Comparison of ENCODE assay signal across 5 fruit fly cellular contexts in the genomic region with DNA sequence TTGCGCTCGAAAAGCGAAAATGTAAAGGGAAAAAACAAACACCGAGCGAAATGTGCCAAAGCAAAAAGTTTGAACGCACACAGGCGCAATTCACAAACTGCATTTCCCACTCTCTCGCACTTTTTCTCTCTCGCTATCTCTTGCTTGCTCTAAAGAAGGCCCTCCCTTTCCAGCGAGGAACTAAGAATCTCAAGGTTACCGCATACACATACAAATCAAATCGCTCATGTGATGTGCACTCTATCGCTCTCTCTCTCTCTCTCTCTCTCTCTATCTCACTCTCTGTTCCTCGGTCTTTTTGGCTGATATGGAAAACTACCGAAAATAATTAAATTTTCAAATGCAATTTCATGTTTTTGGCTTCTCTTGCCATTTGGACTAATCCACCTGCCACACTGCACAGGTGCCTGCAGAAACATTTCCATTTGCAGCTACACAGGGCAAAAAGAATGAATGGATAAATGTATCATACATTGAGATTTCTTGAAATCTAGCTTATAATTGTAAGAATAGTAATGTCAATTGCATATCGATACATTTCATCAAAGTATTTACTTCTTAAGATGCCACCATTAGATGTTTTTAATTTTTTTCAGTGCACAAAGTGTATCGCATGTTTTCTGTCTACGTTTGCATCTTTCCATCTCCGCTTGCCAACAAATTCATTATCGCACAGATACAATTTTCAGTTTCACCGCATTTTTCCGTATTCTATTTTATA.
TF ChIP-seq lines count a peak whose summit lies in the region.

No protein-coding gene starts in this region.

TF ChIP-seq in whole organism, adult, 20 proteins besides CTCF, POLR2A, EP300 and RAD21 (continued from another document):
- TF ChIP-seq Hr96 (GFP tag; optimal IDR thresholded peaks at IDR 0.05; lab: Kevin White, UChicago) (peak; percentile 93), kay (GFP tag; lab: Kevin White, UChicago; ENCODE audit: borderline replicate concordance) (no peak), pad (GFP tag; optimal IDR thresholded peaks at IDR 0.05; lab: Kevin White, UChicago) (peak; percentile 83), Crg-1 (GFP tag; optimal IDR thresholded peaks at IDR 0.05; lab: Kevin White, UChicago) (peak; percentile 93), cic (GFP tag; optimal IDR thresholded peaks at IDR 0.05; lab: Kevin White, UChicago) (peak; percentile 76)

TF ChIP-seq in whole organism, embryonic, 481 proteins besides CTCF, POLR2A, EP300 and RAD21 (continued from another document and continues in another):
- TF ChIP-seq dysf (GFP tag; IDR thresholded peaks at IDR 0.05; lab: Robert Waterston, UW): peak; percentile 35; the same call in 1 of the 3 replicates
- TF ChIP-seq Nf-YC (tag; optimal IDR thresholded peaks at IDR 0.05; lab: Kevin White, UChicago): peak; percentile 31
- peak; percentile 61; the same call in 2 of the 3 replicates for TF ChIP-seq CG34422 (GFP tag; IDR thresholded peaks at IDR 0.05; lab: Robert Waterston, UW)
- peak; percentile 23 for TF ChIP-seq CG12391 (tag; optimal IDR thresholded peaks at IDR 0.05; lab: Kevin White, UChicago)
- peak; percentile 6 for TF ChIP-seq CG9609 (GFP tag; optimal IDR thresholded peaks at IDR 0.05; lab: Kevin White, UChicago)
- TF ChIP-seq CG18619 (GFP tag; optimal IDR thresholded peaks at IDR 0.05; lab: Kevin White, UChicago): no peak
- TF ChIP-seq CG14441 (GFP tag; IDR thresholded peaks at IDR 0.05; lab: Robert Waterston, UW): 0 out of 2 replicates have a peak, but pooled peaks have one; percentile 8
- TF ChIP-seq wor (GFP tag; IDR thresholded peaks at IDR 0.05; lab: Robert Waterston, UW): no peak
- 0 out of 3 replicates have a peak, but pooled peaks have one; percentile 29 for TF ChIP-seq Mrtf (GFP tag; IDR thresholded peaks at IDR 0.05; lab: Robert Waterston, UW)
- TF ChIP-seq fd96Cb (tag; optimal IDR thresholded peaks at IDR 0.05; lab: Kevin White, UChicago): peak; percentile 50
- TF ChIP-seq Xbp1 (GFP tag; optimal IDR thresholded peaks at IDR 0.05; lab: Kevin White, UChicago): peak; percentile 28
- TF ChIP-seq hkb (optimal IDR thresholded peaks at IDR 0.05; lab: Kevin White, UChicago): no peak
- peak; percentile 65 for TF ChIP-seq hkb (GFP tag; IDR thresholded peaks at IDR 0.05; lab: Robert Waterston, UW)
- peak; percentile 1 for TF ChIP-seq NfI (GFP tag; optimal IDR thresholded peaks at IDR 0.05; lab: Kevin White, UChicago)
- peak; percentile 63 for TF ChIP-seq cg (GFP tag; optimal IDR thresholded peaks at IDR 0.05; lab: Kevin White, UChicago)
- TF ChIP-seq CG1603 (tag; optimal IDR thresholded peaks at IDR 0.05; lab: Kevin White, UChicago): peak; percentile 59
- TF ChIP-seq en (GFP tag; optimal IDR thresholded peaks at IDR 0.05; lab: Kevin White, UChicago): peak; percentile 2
- TF ChIP-seq ftz-f1 (GFP tag; optimal IDR thresholded peaks at IDR 0.05; lab: Kevin White, UChicago): peak; percentile 52
- TF ChIP-seq Camta (GFP tag; optimal IDR thresholded peaks at IDR 0.05; lab: Kevin White, UChicago): peak; percentile 33
- TF ChIP-seq CHES-1-like (GFP tag; optimal IDR thresholded peaks at IDR 0.05; lab: Kevin White, UChicago): no peak
- peak; percentile 4 for TF ChIP-seq CG15514 (GFP tag; optimal IDR thresholded peaks at IDR 0.05; lab: Kevin White, UChicago)
- TF ChIP-seq Sox102F (GFP tag; optimal IDR thresholded peaks at IDR 0.05; lab: Kevin White, UChicago): peak; percentile 73
- peak; percentile 55 for TF ChIP-seq Ptx1 (GFP tag; IDR thresholded peaks at IDR 0.05; lab: Robert Waterston, UW)
- peak; percentile 33 for TF ChIP-seq lab (GFP tag; optimal IDR thresholded peaks at IDR 0.05; lab: Kevin White, UChicago)
- TF ChIP-seq Aef1 (GFP tag; IDR thresholded peaks at IDR 0.05; lab: Robert Waterston, UW): peak; percentile 26; the same call in 1 of the 3 replicates
- TF ChIP-seq gce (GFP tag; IDR thresholded peaks at IDR 0.05; lab: Robert Waterston, UW): 0 out of 3 replicates have a peak, but pooled peaks have one; percentile 11
- no peak for TF ChIP-seq sima (GFP tag; optimal IDR thresholded peaks at IDR 0.05; lab: Kevin White, UChicago)
- no peak for TF ChIP-seq tio (GFP tag; optimal IDR thresholded peaks at IDR 0.05; lab: Kevin White, UChicago)

TF ChIP-seq in whole organism, prepupa, 60 proteins besides CTCF, POLR2A, EP300 and RAD21 (continued from another document and continues in another):
- TF ChIP-seq pdm3 (GFP tag; optimal IDR thresholded peaks at IDR 0.05; lab: Kevin White, UChicago): peak; percentile 74
- TF ChIP-seq Smox (GFP tag; optimal IDR thresholded peaks at IDR 0.05; lab: Kevin White, UChicago): peak; percentile 45
- peak; percentile 39 for TF ChIP-seq CG8632 (GFP tag; optimal IDR thresholded peaks at IDR 0.05; lab: Kevin White, UChicago)
- TF ChIP-seq lz (GFP tag; optimal IDR thresholded peaks at IDR 0.05; lab: Kevin White, UChicago): peak; percentile 42
- peak; percentile 33 for TF ChIP-seq CG16779 (tag; optimal IDR thresholded peaks at IDR 0.05; lab: Kevin White, UChicago)
- peak; percentile 43 for TF ChIP-seq Ets21C (GFP tag; optimal IDR thresholded peaks at IDR 0.05; lab: Kevin White, UChicago)
- peak; percentile 51 for TF ChIP-seq topi (GFP tag; optimal IDR thresholded peaks at IDR 0.05; lab: Kevin White, UChicago)
- peak; percentile 54 for TF ChIP-seq CG11762 (GFP tag; optimal IDR thresholded peaks at IDR 0.05; lab: Kevin White, UChicago; ENCODE audit: insufficient read depth)
- TF ChIP-seq CG4318 (GFP tag; optimal IDR thresholded peaks at IDR 0.05; lab: Kevin White, UChicago): peak; percentile 25
- TF ChIP-seq CG10631 (GFP tag; optimal IDR thresholded peaks at IDR 0.05; lab: Kevin White, UChicago): peak; percentile 73
- TF ChIP-seq CG7368 (GFP tag; optimal IDR thresholded peaks at IDR 0.05; lab: Kevin White, UChicago): peak; percentile 52
- TF ChIP-seq CG3919 (GFP tag; optimal IDR thresholded peaks at IDR 0.05; lab: Kevin White, UChicago): peak; percentile 64
- no peak for TF ChIP-seq fkh (GFP tag; optimal IDR thresholded peaks at IDR 0.05; lab: Kevin White, UChicago)
- TF ChIP-seq spab (GFP tag; optimal IDR thresholded peaks at IDR 0.05; lab: Kevin White, UChicago): peak; percentile 47
- peak; percentile 82 for TF ChIP-seq CG15336 (GFP tag; IDR thresholded peaks at IDR 0.05; lab: Robert Waterston, UW)
- TF ChIP-seq CG1621 (tag; optimal IDR thresholded peaks at IDR 0.05; lab: Kevin White, UChicago): peak; percentile 73
- peak; percentile 84 for TF ChIP-seq CG6163 (GFP tag; IDR thresholded peaks at IDR 0.05; lab: Robert Waterston, UW)
- peak; percentile 47 for TF ChIP-seq Met (GFP tag; optimal IDR thresholded peaks at IDR 0.05; lab: Kevin White, UChicago)
- TF ChIP-seq Hr39 (GFP tag; optimal IDR thresholded peaks at IDR 0.05; lab: Kevin White, UChicago): peak; percentile 54
- peak; percentile 68 for TF ChIP-seq CG31627 (GFP tag; optimal IDR thresholded peaks at IDR 0.05; lab: Kevin White, UChicago)
- TF ChIP-seq net (GFP tag; optimal IDR thresholded peaks at IDR 0.05; lab: Kevin White, UChicago): peak; percentile 79
- TF ChIP-seq CG6854 (GFP tag; optimal IDR thresholded peaks at IDR 0.05; lab: Kevin White, UChicago): no peak
- peak; percentile 90 for TF ChIP-seq eg (GFP tag; IDR thresholded peaks at IDR 0.05; lab: Robert Waterston, UW)
- TF ChIP-seq Ets96B (tag; optimal IDR thresholded peaks at IDR 0.05; lab: Kevin White, UChicago): peak; percentile 74
- TF ChIP-seq Sox15 (GFP tag; optimal IDR thresholded peaks at IDR 0.05; lab: Kevin White, UChicago): peak; percentile 38
- TF ChIP-seq Eip75B (GFP tag; optimal IDR thresholded peaks at IDR 0.05; lab: Kevin White, UChicago): peak; percentile 65
- TF ChIP-seq dac (GFP tag; optimal IDR thresholded peaks at IDR 0.05; lab: Kevin White, UChicago): peak; percentile 13
- peak; percentile 68 for TF ChIP-seq CG10669 (GFP tag; optimal IDR thresholded peaks at IDR 0.05; lab: Kevin White, UChicago)
- TF ChIP-seq CG6792 (GFP tag; optimal IDR thresholded peaks at IDR 0.05; lab: Kevin White, UChicago): peak; percentile 32
- TF ChIP-seq OdsH (GFP tag; optimal IDR thresholded peaks at IDR 0.05; lab: Kevin White, UChicago): peak; percentile 80

TF ChIP-seq in whole organism, pupa, 21 proteins besides CTCF, POLR2A, EP300 and RAD21 (continued from another document):
- TF ChIP-seq CG32121 (GFP tag; IDR thresholded peaks at IDR 0.05; lab: Robert Waterston, UW) (peak; percentile 88), CG12605 (GFP tag; IDR thresholded peaks at IDR 0.05; lab: Robert Waterston, UW) (peak; percentile 58), Snoo (tag; optimal IDR thresholded peaks at IDR 0.05; lab: Kevin White, UChicago) (peak; percentile 24)
TF ChIP-seq in whole organism, pupa: peak in this region for 18.

TF ChIP-seq in whole organism, wandering third instar larva, 38 proteins besides CTCF, POLR2A, EP300 and RAD21 (continued from another document):
- TF ChIP-seq Hnf4 (GFP tag; optimal IDR thresholded peaks at IDR 0.05; lab: Kevin White, UChicago) (peak; percentile 71), woc (GFP tag; optimal IDR thresholded peaks at IDR 0.05; lab: Kevin White, UChicago) (peak; percentile 20), Abd-B (GFP tag; optimal IDR thresholded peaks at IDR 0.05; lab: Kevin White, UChicago) (no peak), jim (GFP tag; optimal IDR thresholded peaks at IDR 0.05; lab: Kevin White, UChicago) (no peak), rgr (GFP tag; optimal IDR thresholded peaks at IDR 0.05; lab: Kevin White, UChicago) (peak; percentile 80), CG9705 (GFP tag; optimal IDR thresholded peaks at IDR 0.05; lab: Kevin White, UChicago) (no peak), Sp1 (GFP tag; optimal IDR thresholded peaks at IDR 0.05; lab: Kevin White, UChicago) (peak; percentile 43), Vsx2 (GFP tag; optimal IDR thresholded peaks at IDR 0.05; lab: Kevin White, UChicago; ENCODE audit: partially characterized antibody) (no peak), Hr83 (GFP tag; optimal IDR thresholded peaks at IDR 0.05; lab: Kevin White, UChicago; ENCODE audit: poor library complexity, severe bottlenecking) (no peak), HLH106 (tag; optimal IDR thresholded peaks at IDR 0.05; lab: Kevin White, UChicago) (peak; percentile 58), h (GFP tag; optimal IDR thresholded peaks at IDR 0.05; lab: Kevin White, UChicago) (peak; percentile 73), GATAd (GFP tag; optimal IDR thresholded peaks at IDR 0.05; lab: Kevin White, UChicago) (no peak), fru (GFP tag; optimal IDR thresholded peaks at IDR 0.05; lab: Kevin White, UChicago) (peak; percentile 67), sage (GFP tag; optimal IDR thresholded peaks at IDR 0.05; lab: Kevin White, UChicago) (no peak), dl (GFP tag; optimal IDR thresholded peaks at IDR 0.05; lab: Kevin White, UChicago; ENCODE audit: insufficient read depth in 1 of 2, partially characterized antibody in 2 of 2) (peak in 1 of 2 experiments; percentile 3), Rel (GFP tag; optimal IDR thresholded peaks at IDR 0.05; lab: Kevin White, UChicago) (no peak), Rel (tag; optimal IDR thresholded peaks at IDR 0.05; lab: Kevin White, UChicago) (no peak), Hr78 (GFP tag; optimal IDR thresholded peaks at IDR 0.05; lab: Kevin White, UChicago) (no peak), dmrt93B (GFP tag; optimal IDR thresholded peaks at IDR 0.05; lab: Kevin White, UChicago) (peak; percentile 11)
